Worm (Caenorhabditis elegans) whole organism, L2 larva: ENCODE data around the gene C28H8.2.

Experiments
- C34F6.9 ChIP-seq: fragments of 150-350 bp; optimal IDR thresholded peaks from 2 replicates; lab custom pipeline; 2014; ENCODE audit warnings: missing biosample characterization, missing genetic modification characterization
- Y55F3AM.14 ChIP-seq: fragments of 200-800 bp; sonication (Bioruptor generic); optimal IDR thresholded peaks from 2 replicates; lab custom pipeline; 2018; ENCODE audit warnings: mild to moderate bottlenecking, missing genetic modification characterization, missing compliant biosample characterization
- ZK546.5 ChIP-seq: sonication (generic microtip); optimal IDR thresholded peaks from 2 replicates; lab custom pipeline; 2017; ENCODE audit warnings: missing biosample characterization, missing genetic modification characterization
- alr-1 ChIP-seq: fragments of 150-350 bp; optimal IDR thresholded peaks from 2 replicates; lab custom pipeline; 2014; ENCODE audit warnings: missing biosample characterization, missing genetic modification characterization
- ama-1 ChIP-seq: fragments of 150-350 bp; optimal IDR thresholded peaks from 2 replicates; lab custom pipeline; 2018; ENCODE audit warnings: inconsistent platforms
- blmp-1 ChIP-seq: sonication (generic microtip); optimal IDR thresholded peaks from 2 replicates; lab custom pipeline; 2017; ENCODE audit warnings: missing genetic modification characterization, mild to moderate bottlenecking, missing compliant biosample characterization, antibody characterized with exemption, moderate library complexity; ENCODE audit not compliant: insufficient read depth
- ceh-16 ChIP-seq: fragments of 150-350 bp; optimal IDR thresholded peaks from 2 replicates; lab custom pipeline; 2014; ENCODE audit warnings: missing biosample characterization, missing genetic modification characterization
- ceh-82 ChIP-seq: fragments of 150-350 bp; optimal IDR thresholded peaks from 2 replicates; lab custom pipeline; 2014; ENCODE audit warnings: missing biosample characterization, missing genetic modification characterization
- crh-2 ChIP-seq: sonication (generic microtip); optimal IDR thresholded peaks from 2 replicates; lab custom pipeline; 2017; ENCODE audit warnings: missing biosample characterization, missing genetic modification characterization
- dmd-4 ChIP-seq: sonication (generic microtip); optimal IDR thresholded peaks from 2 replicates; lab custom pipeline; 2017; ENCODE audit warnings: missing biosample characterization, missing genetic modification characterization
- egl-27 ChIP-seq: sonication (generic microtip); optimal IDR thresholded peaks from 3 replicates; lab custom pipeline; 2017; ENCODE audit warnings: missing biosample characterization, missing genetic modification reagents, missing genetic modification characterization
- elt-1 ChIP-seq: fragments of 150-350 bp; optimal IDR thresholded peaks from 2 replicates; lab custom pipeline; 2014; ENCODE audit warnings: missing biosample characterization, missing genetic modification characterization
- fos-1 ChIP-seq: fragments of 150-350 bp; optimal IDR thresholded peaks from 2 replicates; lab custom pipeline; 2014; ENCODE audit warnings: missing biosample characterization, missing genetic modification characterization
- lin-13 ChIP-seq: fragments of 150-350 bp; optimal IDR thresholded peaks from 2 replicates; lab custom pipeline; 2014; ENCODE audit warnings: missing biosample characterization, missing genetic modification reagents, missing genetic modification characterization
- lin-39 ChIP-seq: fragments of 150-350 bp; optimal IDR thresholded peaks from 2 replicates; lab custom pipeline; 2014; ENCODE audit warnings: missing biosample characterization, missing genetic modification reagents, missing genetic modification characterization
- lsy-2 ChIP-seq, 2 experiments: fragments of 150-350 bp in 1 of 2; sonication (generic microtip) in 1 of 2; optimal IDR thresholded peaks; 2 replicates each; lab custom pipeline; 2014 to 2017; ENCODE audit warnings: missing biosample characterization in 2 of 2, missing genetic modification characterization in 2 of 2
- mab-5 ChIP-seq: fragments of 150-350 bp; optimal IDR thresholded peaks from 2 replicates; lab custom pipeline; 2014; ENCODE audit warnings: missing biosample characterization, missing genetic modification characterization
- mbf-1 ChIP-seq: sonication (generic microtip); optimal IDR thresholded peaks from 2 replicates; lab custom pipeline; 2017; ENCODE audit warnings: missing biosample characterization, missing genetic modification characterization
- nhr-10 ChIP-seq: sonication (generic microtip); optimal IDR thresholded peaks from 2 replicates; lab custom pipeline; 2017; ENCODE audit warnings: missing biosample characterization, missing genetic modification characterization
- nhr-11 ChIP-seq: fragments of 150-350 bp; optimal IDR thresholded peaks from 2 replicates; lab custom pipeline; 2014; ENCODE audit warnings: missing biosample characterization, missing genetic modification characterization
- nhr-12 ChIP-seq: fragments of 150-350 bp; optimal IDR thresholded peaks from 2 replicates; lab custom pipeline; 2014; ENCODE audit warnings: missing biosample characterization, missing genetic modification characterization
- nhr-129 ChIP-seq: fragments of 150-350 bp; optimal IDR thresholded peaks from 2 replicates; lab custom pipeline; 2014; ENCODE audit warnings: missing biosample characterization, missing genetic modification characterization
- nhr-21 ChIP-seq: fragments of 150-350 bp; optimal IDR thresholded peaks from 2 replicates; lab custom pipeline; 2014; ENCODE audit warnings: missing biosample characterization, missing genetic modification characterization
- nhr-25 ChIP-seq: fragments of 150-350 bp; sonication (generic microtip); optimal IDR thresholded peaks from 3 replicates; lab custom pipeline; 2014; ENCODE audit warnings: missing biosample characterization, missing genetic modification characterization
- nhr-6 ChIP-seq: fragments of 150-350 bp; optimal IDR thresholded peaks from 2 replicates; lab custom pipeline; 2014; ENCODE audit warnings: missing biosample characterization, missing genetic modification characterization
- skn-1 ChIP-seq: sonication (generic microtip); optimal IDR thresholded peaks from 2 replicates; lab custom pipeline; 2017; ENCODE audit warnings: missing biosample characterization, missing genetic modification characterization
- sma-9 ChIP-seq, 2 experiments: fragments of 150-350 bp in 1 of 2; sonication (generic microtip) in 1 of 2; optimal IDR thresholded peaks; 2 replicates each; lab custom pipeline; 2014 to 2016; ENCODE audit warnings: missing genetic modification characterization in 2 of 2, mild to moderate bottlenecking in 1 of 2, missing biosample characterization in 1 of 2, missing compliant biosample characterization in 1 of 2, missing genetic modification reagents in 1 of 2, moderate library complexity in 1 of 2
- unc-55 ChIP-seq: fragments of 150-350 bp; sonication (generic microtip); optimal IDR thresholded peaks from 3 replicates; lab custom pipeline; 2014; ENCODE audit warnings: missing biosample characterization, missing genetic modification reagents, missing genetic modification characterization
- ztf-11 ChIP-seq: sonication (generic microtip); optimal IDR thresholded peaks from 2 replicates; lab custom pipeline; 2017; ENCODE audit warnings: missing biosample characterization, missing genetic modification characterization
- ztf-4 ChIP-seq: fragments of 150-350 bp; optimal IDR thresholded peaks from 2 replicates; lab custom pipeline; 2014; ENCODE audit warnings: missing biosample characterization, missing genetic modification characterization

The C28H8.2 gene

ce11 chrIII:5953041-5953912, 33.2 kb downstream of the C28H8.2 start:
- TF ChIP-seq ztf-4 (tag; lab: Kevin White, UChicago) (peak; percentile 70), nhr-12 (tag; lab: Kevin White, UChicago) (no peak), nhr-11 (no peak), mab-5 (tag; lab: Kevin White, UChicago) (no peak), blmp-1 (peak; percentile 16), nhr-6 (tag; lab: Kevin White, UChicago) (no peak), Y55F3AM.14 (no peak), lin-39 (tag; lab: Kevin White, UChicago) (no peak), ZK546.5 (tag; lab: Kevin White, UChicago) (no peak), nhr-25 (tag; lab: Kevin White, UChicago) (peak; percentile 68)

- TF ChIP-seq fos-1 (tag; lab: Kevin White, UChicago): no peak
- no peak for TF ChIP-seq ama-1 (lab: Kevin White, UChicago)
- no peak for TF ChIP-seq mab-5 (tag; lab: Kevin White, UChicago)
Observed at ce11 chrIII:5953913-5954290, 33.8 kb downstream of the C28H8.2 start.

ce11 chrIII:5958172-5958886, 38.2 kb downstream of the C28H8.2 start, which contains the start of the genes nono-1 and nop-1:
nono-1 (minus strand) TSS chrIII:5958246.
nop-1 (plus strand) TSS chrIII:5958722.
- TF ChIP-seq ama-1 (lab: Kevin White, UChicago) (peak; percentile 10), ceh-82 (tag; lab: Kevin White, UChicago) (no peak), lin-13 (GFP tag; lab: Kevin White, UChicago) (peak; percentile 5), unc-55 (GFP tag; lab: Kevin White, UChicago) (peak; percentile 59), C34F6.9 (tag; lab: Kevin White, UChicago) (peak; percentile 58), lsy-2 (tag; optimal IDR thresholded peaks at IDR 0.05; lab: Kevin White, UChicago) (peak in 1 of 2 experiments; percentile 37), egl-27 (tag; lab: Kevin White, UChicago) (no peak)
- TF ChIP-seq, all 48 proteins: peak for 5

ce11 chrIII:5959049-5959448, 38.9 kb downstream of the C28H8.2 start:
- TF ChIP-seq fos-1 (tag; lab: Kevin White, UChicago): peak; percentile 13
- TF ChIP-seq lin-13 (GFP tag; lab: Kevin White, UChicago): no peak
- TF ChIP-seq nhr-10: no peak
- no peak for TF ChIP-seq mbf-1
- TF ChIP-seq unc-55 (GFP tag; lab: Kevin White, UChicago): peak; percentile 0
- TF ChIP-seq lsy-2 (tag; optimal IDR thresholded peaks at IDR 0.05; lab: Kevin White, UChicago): peak in 1 of 2 experiments; percentile 7

ce11 chrIII:5961560-5961959, 41.4 kb downstream of the C28H8.2 start:
- TF ChIP-seq blmp-1 (no peak), skn-1 (tag; lab: Kevin White, UChicago) (no peak), lin-13 (GFP tag; lab: Kevin White, UChicago) (no peak), sma-9 (GFP tag; optimal IDR thresholded peaks at IDR 0.05; lab: Kevin White, UChicago) (no peak), sma-9 (tag; optimal IDR thresholded peaks at IDR 0.05; lab: Kevin White, UChicago) (no peak), alr-1 (no peak), ceh-16 (tag; lab: Kevin White, UChicago) (no peak), dmd-4 (no peak), nhr-129 (tag; lab: Kevin White, UChicago) (no peak), Y55F3AM.14 (no peak), nhr-6 (tag; lab: Kevin White, UChicago) (no peak), nhr-25 (tag; lab: Kevin White, UChicago) (no peak), ztf-11 (tag; lab: Kevin White, UChicago) (no peak), crh-2 (tag; lab: Kevin White, UChicago) (no peak), nhr-21 (tag; lab: Kevin White, UChicago) (no peak), elt-1 (tag; lab: Kevin White, UChicago) (no peak), unc-55 (GFP tag; lab: Kevin White, UChicago) (no peak), nhr-12 (tag; lab: Kevin White, UChicago) (no peak)
